Fruit fly (Drosophila melanogaster) whole organism, pupa: ENCODE data around the gene Cyp12a5.

Experiments
- CG10348 ChIP-seq: fragments of 200-800 bp; sonication (Bioruptor generic); IDR thresholded peaks from 2 replicates; pipeline ENCODE4 v1.3.6; 2022; ENCODE audit warnings: missing biosample characterization, missing genetic modification characterization
- CG8159 ChIP-seq: fragments of 200-800 bp; sonication (Bioruptor generic); optimal IDR thresholded peaks from 3 replicates; lab custom pipeline; 2018; ENCODE audit warnings: missing biosample characterization, mild to moderate bottlenecking, missing genetic modification characterization, moderate library complexity
- Pif1B ChIP-seq: fragments of 200-800 bp; sonication (Bioruptor generic); optimal IDR thresholded peaks from 3 replicates; lab custom pipeline; 2016; ENCODE audit warnings: missing biosample characterization, missing genetic modification characterization

DNA sequence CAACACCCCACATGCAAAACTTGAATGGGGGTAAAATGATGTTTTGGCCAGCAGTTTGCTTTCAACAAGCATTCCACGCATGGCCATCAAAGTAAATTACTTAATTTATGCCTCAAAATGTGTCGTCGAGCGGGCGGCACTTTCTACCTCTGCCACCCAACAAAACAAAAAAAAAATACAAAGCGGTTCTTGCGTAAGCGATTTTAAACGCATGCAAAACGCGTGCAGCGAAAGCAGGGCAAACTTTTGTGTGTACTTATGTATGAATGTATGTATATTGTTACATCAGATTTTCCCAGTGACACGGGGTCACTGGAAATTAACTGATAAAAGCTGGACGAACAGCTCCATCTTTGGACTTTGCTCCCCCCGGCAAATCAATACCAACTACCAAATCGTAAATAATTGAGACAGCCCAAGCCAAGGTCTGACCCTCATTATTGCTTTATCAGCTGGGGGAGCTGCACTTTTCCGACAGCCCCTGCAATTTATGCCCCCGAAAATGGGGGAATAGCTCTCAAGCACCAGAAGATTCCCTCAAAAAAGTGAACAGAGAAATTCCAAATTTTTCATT lies 31.1 kb upstream of the Cyp12a5 start:
- TF ChIP-seq Pif1B (GFP tag; lab: Kevin White, UChicago) (no peak), CG10348 (GFP tag; lab: Robert Waterston, UW) (no peak), CG8159 (no peak)
